Comparison of ENCODE assay signal across 1 fruit fly cellular context in the genomic region with DNA sequence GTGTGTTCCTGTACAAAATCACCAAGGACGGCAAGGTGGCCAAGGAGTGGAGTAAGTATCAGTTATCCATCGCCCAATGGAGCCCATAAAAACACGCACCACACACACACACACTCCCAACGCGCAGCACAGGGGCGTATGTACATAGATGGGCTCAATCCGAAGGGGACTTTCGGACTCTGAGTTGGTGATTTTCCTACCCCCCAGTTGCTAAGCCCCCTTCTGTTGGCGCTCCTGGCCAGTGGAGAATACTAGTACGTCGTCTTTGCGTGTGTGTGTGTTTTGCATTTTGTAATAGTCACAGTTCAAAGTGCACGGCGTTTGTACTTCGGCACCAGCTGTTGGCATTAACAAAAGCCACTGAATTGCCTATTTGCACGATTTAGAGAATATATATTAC.
A peak's percentile ranks its signal among the peaks of the same experiment; 100 is the strongest.
TF ChIP-seq lines count a peak whose summit lies in the region.

No protein-coding gene starts in this region.

TF ChIP-seq in whole organism, embryonic, 481 proteins besides CTCF, POLR2A, EP300 and RAD21 (continued from another document and continues in another):
- peak; percentile 81 for TF ChIP-seq H2.0 (GFP tag; IDR thresholded peaks at IDR 0.05; lab: Robert Waterston, UW)
- TF ChIP-seq gro (GFP tag; optimal IDR thresholded peaks at IDR 0.05; lab: Kevin White, UChicago): no peak
- no peak for TF ChIP-seq Doc2 (GFP tag; IDR thresholded peaks at IDR 0.05; lab: Robert Waterston, UW)
- peak; percentile 64 for TF ChIP-seq CG13624 (GFP tag; optimal IDR thresholded peaks at IDR 0.05; lab: Kevin White, UChicago)
- TF ChIP-seq Nf-YA (GFP tag; IDR thresholded peaks at IDR 0.05; lab: Robert Waterston, UW): peak; percentile 33; the same call in 1 of the 2 replicates
- no peak for TF ChIP-seq CG16813 (GFP tag; IDR thresholded peaks at IDR 0.05; lab: Robert Waterston, UW; ENCODE audit: partially characterized antibody)
- TF ChIP-seq CG12942 (GFP tag; optimal IDR thresholded peaks at IDR 0.05; lab: Kevin White, UChicago): peak; percentile 61
- peak; percentile 34; the same call in 1 of the 2 replicates for TF ChIP-seq rib (GFP tag; IDR thresholded peaks at IDR 0.05; lab: Robert Waterston, UW)
- TF ChIP-seq CG31441 (GFP tag; IDR thresholded peaks at IDR 0.05; lab: Robert Waterston, UW): no peak; the same call in 1 of the 2 replicates
- peak; percentile 91 for TF ChIP-seq vvl (GFP tag; IDR thresholded peaks at IDR 0.05; lab: Robert Waterston, UW)
- no peak for TF ChIP-seq CG17802 (tag; optimal IDR thresholded peaks at IDR 0.05; lab: Kevin White, UChicago)
- TF ChIP-seq ash1 (GFP tag; optimal IDR thresholded peaks at IDR 0.05; lab: Kevin White, UChicago): peak; percentile 78
- TF ChIP-seq NC2β (GFP tag; optimal IDR thresholded peaks at IDR 0.05; lab: Kevin White, UChicago): no peak
- peak; percentile 66 for TF ChIP-seq fu2 (GFP tag; optimal IDR thresholded peaks at IDR 0.05; lab: Kevin White, UChicago)
- TF ChIP-seq fd102C (GFP tag; optimal IDR thresholded peaks at IDR 0.05; lab: Kevin White, UChicago): no peak
- TF ChIP-seq CG10147 (GFP tag; optimal IDR thresholded peaks at IDR 0.05; lab: Kevin White, UChicago): peak; percentile 12
- peak; percentile 60 for TF ChIP-seq CoRest (tag; optimal IDR thresholded peaks at IDR 0.05; lab: Kevin White, UChicago)
- peak; percentile 63 for TF ChIP-seq Atf6 (GFP tag; IDR thresholded peaks at IDR 0.05; lab: Robert Waterston, UW)
- TF ChIP-seq CG12219 (GFP tag; optimal IDR thresholded peaks at IDR 0.05; lab: Kevin White, UChicago): peak; percentile 80
- peak; percentile 91 for TF ChIP-seq row (GFP tag; IDR thresholded peaks at IDR 0.05; lab: Robert Waterston, UW)
- peak; percentile 57; the same call in 1 of the 2 replicates for TF ChIP-seq Taf1 (GFP tag; IDR thresholded peaks at IDR 0.05; lab: Robert Waterston, UW)
- TF ChIP-seq zfh2 (GFP tag; optimal IDR thresholded peaks at IDR 0.05; lab: Kevin White, UChicago): peak; percentile 86
- peak; percentile 92 for TF ChIP-seq Drgx (GFP tag; IDR thresholded peaks at IDR 0.05; lab: Robert Waterston, UW)
- no peak for TF ChIP-seq Lpt (GFP tag; optimal IDR thresholded peaks at IDR 0.05; lab: Kevin White, UChicago)
- TF ChIP-seq ham (GFP tag; IDR thresholded peaks at IDR 0.05; lab: Robert Waterston, UW): no peak
- peak; percentile 82 for TF ChIP-seq ken (GFP tag; IDR thresholded peaks at IDR 0.05; lab: Robert Waterston, UW)
- TF ChIP-seq sc (optimal IDR thresholded peaks at IDR 0.05; lab: Kevin White, UChicago): no peak
- peak; percentile 15 for TF ChIP-seq sc (GFP tag; optimal IDR thresholded peaks at IDR 0.05; lab: Kevin White, UChicago)
- no peak for TF ChIP-seq C15 (GFP tag; IDR thresholded peaks at IDR 0.05; lab: Robert Waterston, UW)
- TF ChIP-seq CG2202 (tag; optimal IDR thresholded peaks at IDR 0.05; lab: Kevin White, UChicago): peak; percentile 15
- peak; percentile 25; the same call in 1 of the 2 replicates for TF ChIP-seq Ravus (GFP tag; IDR thresholded peaks at IDR 0.05; lab: Robert Waterston, UW)
- peak; percentile 89 for TF ChIP-seq Mrtf (GFP tag; IDR thresholded peaks at IDR 0.05; lab: Robert Waterston, UW)
- TF ChIP-seq Ets65A (GFP tag; lab: Kevin White, UChicago): peak; percentile 97
- peak; percentile 59; the same call in 1 of the 2 replicates for TF ChIP-seq esg (GFP tag; conservative IDR thresholded peaks at IDR 0.05; lab: Robert Waterston, UW)
- TF ChIP-seq chif (GFP tag; optimal IDR thresholded peaks at IDR 0.05; lab: Kevin White, UChicago): peak; percentile 67 to 80
- TF ChIP-seq stc (GFP tag; IDR thresholded peaks at IDR 0.05; lab: Robert Waterston, UW): peak; percentile 75
- no peak for TF ChIP-seq CG9437 (GFP tag; optimal IDR thresholded peaks at IDR 0.05; lab: Kevin White, UChicago)
- no peak for TF ChIP-seq Dfd (GFP tag; optimal IDR thresholded peaks at IDR 0.05; lab: Kevin White, UChicago)
- 0 out of 3 replicates have a peak, but pooled peaks have one; percentile 39 for TF ChIP-seq CG2199 (GFP tag; IDR thresholded peaks at IDR 0.05; lab: Robert Waterston, UW)
- peak; percentile 56 for TF ChIP-seq Bteb2 (GFP tag; optimal IDR thresholded peaks at IDR 0.05; lab: Kevin White, UChicago)
- peak; percentile 79 for TF ChIP-seq CG14667 (GFP tag; IDR thresholded peaks at IDR 0.05; lab: Robert Waterston, UW)
- peak; percentile 19 for TF ChIP-seq Sox100B (GFP tag; optimal IDR thresholded peaks at IDR 0.05; lab: Kevin White, UChicago)
- TF ChIP-seq CG5180 (GFP tag; optimal IDR thresholded peaks at IDR 0.05; lab: Kevin White, UChicago): peak; percentile 67
- TF ChIP-seq Dad (GFP tag; optimal IDR thresholded peaks at IDR 0.05; lab: Kevin White, UChicago): peak; percentile 41
- TF ChIP-seq Nf-YC (tag; optimal IDR thresholded peaks at IDR 0.05; lab: Kevin White, UChicago): peak; percentile 63
- TF ChIP-seq mld (GFP tag; IDR thresholded peaks at IDR 0.05; lab: Robert Waterston, UW; ENCODE audit: partially characterized antibody): no peak
- no peak for TF ChIP-seq sim (GFP tag; IDR thresholded peaks at IDR 0.05; lab: Robert Waterston, UW)
- TF ChIP-seq CG18599 (GFP tag; optimal IDR thresholded peaks at IDR 0.05; lab: Kevin White, UChicago): peak; percentile 91
- peak; percentile 63 for TF ChIP-seq CG30431 (GFP tag; optimal IDR thresholded peaks at IDR 0.05; lab: Kevin White, UChicago)
- peak; percentile 70; the same call in 2 of the 3 replicates for TF ChIP-seq CG14050 (GFP tag; IDR thresholded peaks at IDR 0.05; lab: Robert Waterston, UW)
- TF ChIP-seq CG8944 (GFP tag; optimal IDR thresholded peaks at IDR 0.05; lab: Kevin White, UChicago): peak; percentile 85
- peak; percentile 67 for TF ChIP-seq CG5245 (GFP tag; optimal IDR thresholded peaks at IDR 0.05; lab: Kevin White, UChicago)
- TF ChIP-seq Ets97D (GFP tag; optimal IDR thresholded peaks at IDR 0.05; lab: Kevin White, UChicago): no peak
- TF ChIP-seq sima (GFP tag; optimal IDR thresholded peaks at IDR 0.05; lab: Kevin White, UChicago): no peak
- no peak for TF ChIP-seq Dref (GFP tag; IDR thresholded peaks at IDR 0.05; lab: Robert Waterston, UW)
- TF ChIP-seq CG1602 (GFP tag; optimal IDR thresholded peaks at IDR 0.05; lab: Kevin White, UChicago): peak; percentile 58
- peak; percentile 31 for TF ChIP-seq Vsx1 (GFP tag; optimal IDR thresholded peaks at IDR 0.05; lab: Kevin White, UChicago)
- peak; percentile 58 for TF ChIP-seq CG34376 (GFP tag; optimal IDR thresholded peaks at IDR 0.05; lab: Kevin White, UChicago)
- peak; percentile 59 for TF ChIP-seq CG17912 (GFP tag; optimal IDR thresholded peaks at IDR 0.05; lab: Kevin White, UChicago)
- TF ChIP-seq al (GFP tag; IDR thresholded peaks at IDR 0.05; lab: Robert Waterston, UW): peak; percentile 63; the same call in 1 of the 2 replicates
- peak; percentile 75 for TF ChIP-seq MTF-1 (GFP tag; optimal IDR thresholded peaks at IDR 0.05; lab: Kevin White, UChicago; ENCODE audit: borderline replicate concordance)
- peak; percentile 77 for TF ChIP-seq CG2678 (tag; optimal IDR thresholded peaks at IDR 0.05; lab: Kevin White, UChicago)
- peak; percentile 89 for TF ChIP-seq ci (GFP tag; IDR thresholded peaks at IDR 0.05; lab: Robert Waterston, UW)
- TF ChIP-seq yki (optimal IDR thresholded peaks at IDR 0.05; lab: Kevin White, UChicago): no peak
- TF ChIP-seq D19B (GFP tag; optimal IDR thresholded peaks at IDR 0.05; lab: Kevin White, UChicago): peak; percentile 52
- no peak for TF ChIP-seq tna (GFP tag; IDR thresholded peaks at IDR 0.05; lab: Robert Waterston, UW; ENCODE audit: partially characterized antibody)
- TF ChIP-seq CG9932 (GFP tag; IDR thresholded peaks at IDR 0.05; lab: Robert Waterston, UW): peak; percentile 89
- no peak for TF ChIP-seq stwl (tag; optimal IDR thresholded peaks at IDR 0.05; lab: Kevin White, UChicago)
- peak; percentile 55 for TF ChIP-seq CG6683 (GFP tag; optimal IDR thresholded peaks at IDR 0.05; lab: Kevin White, UChicago)
- peak; percentile 85 for TF ChIP-seq Ada2b (GFP tag; IDR thresholded peaks at IDR 0.05; lab: Robert Waterston, UW)
- TF ChIP-seq aop (GFP tag; IDR thresholded peaks at IDR 0.05; lab: Robert Waterston, UW): peak; percentile 47; the same call in 1 of the 2 replicates
- TF ChIP-seq CG14860 (GFP tag; IDR thresholded peaks at IDR 0.05; lab: Robert Waterston, UW; ENCODE audit: partially characterized antibody): no peak
- no peak for TF ChIP-seq NC2α (GFP tag; optimal IDR thresholded peaks at IDR 0.05; lab: Kevin White, UChicago)
- no peak for TF ChIP-seq Hmx (GFP tag; optimal IDR thresholded peaks at IDR 0.05; lab: Kevin White, UChicago)
- peak; percentile 78; the same call in 2 of the 3 replicates for TF ChIP-seq zfh1 (GFP tag; IDR thresholded peaks at IDR 0.05; lab: Robert Waterston, UW)
- peak; percentile 58 for TF ChIP-seq Atf3 (GFP tag; optimal IDR thresholded peaks at IDR 0.05; lab: Kevin White, UChicago)
- peak; percentile 62 for TF ChIP-seq CG18764 (GFP tag; optimal IDR thresholded peaks at IDR 0.05; lab: Kevin White, UChicago)
- peak; percentile 78 for TF ChIP-seq CG7786 (GFP tag; optimal IDR thresholded peaks at IDR 0.05; lab: Kevin White, UChicago)
- TF ChIP-seq Meics (GFP tag; optimal IDR thresholded peaks at IDR 0.05; lab: Kevin White, UChicago): peak; percentile 86
- TF ChIP-seq CG1529 (GFP tag; optimal IDR thresholded peaks at IDR 0.05; lab: Kevin White, UChicago): peak; percentile 37
- TF ChIP-seq sd (tag; optimal IDR thresholded peaks at IDR 0.05; lab: Kevin White, UChicago): no peak
- peak; percentile 46 for TF ChIP-seq dmrt11E (tag; optimal IDR thresholded peaks at IDR 0.05; lab: Kevin White, UChicago)
- TF ChIP-seq CG18476 (GFP tag; optimal IDR thresholded peaks at IDR 0.05; lab: Kevin White, UChicago): peak; percentile 25
- TF ChIP-seq E2f2 (GFP tag; IDR thresholded peaks at IDR 0.05; lab: Robert Waterston, UW): peak; percentile 9
- no peak for TF ChIP-seq trem (tag; optimal IDR thresholded peaks at IDR 0.05; lab: Kevin White, UChicago)
- TF ChIP-seq YL-1 (GFP tag; optimal IDR thresholded peaks at IDR 0.05; lab: Kevin White, UChicago): no peak
- TF ChIP-seq pzg (GFP tag; optimal IDR thresholded peaks at IDR 0.05; lab: Kevin White, UChicago): no peak
- TF ChIP-seq her (GFP tag; optimal IDR thresholded peaks at IDR 0.05; lab: Kevin White, UChicago): peak; percentile 82
- TF ChIP-seq CG1832 (GFP tag; optimal IDR thresholded peaks at IDR 0.05; lab: Kevin White, UChicago): no peak
- peak; percentile 74 for TF ChIP-seq CG11085 (GFP tag; IDR thresholded peaks at IDR 0.05; lab: Robert Waterston, UW)
- TF ChIP-seq CG34422 (GFP tag; IDR thresholded peaks at IDR 0.05; lab: Robert Waterston, UW): peak; percentile 75
- peak; percentile 36 for TF ChIP-seq Jarid2 (GFP tag; optimal IDR thresholded peaks at IDR 0.05; lab: Kevin White, UChicago)
- TF ChIP-seq dati (GFP tag; IDR thresholded peaks at IDR 0.05; lab: Robert Waterston, UW): peak; percentile 65; the same call in 1 of the 2 replicates
- TF ChIP-seq gcm (GFP tag; optimal IDR thresholded peaks at IDR 0.05; lab: Kevin White, UChicago): peak; percentile 47
- TF ChIP-seq luna (GFP tag; optimal IDR thresholded peaks at IDR 0.05; lab: Kevin White, UChicago): no peak
- peak; percentile 51; the same call in 1 of the 2 replicates for TF ChIP-seq CG11696 (GFP tag; IDR thresholded peaks at IDR 0.05; lab: Robert Waterston, UW)
- peak; percentile 77 for TF ChIP-seq CG4328 (GFP tag; optimal IDR thresholded peaks at IDR 0.05; lab: Kevin White, UChicago)
- no peak for TF ChIP-seq CG7271 (tag; optimal IDR thresholded peaks at IDR 0.05; lab: Kevin White, UChicago)
- peak; percentile 58 for TF ChIP-seq Myb (GFP tag; optimal IDR thresholded peaks at IDR 0.05; lab: Kevin White, UChicago)
- no peak for TF ChIP-seq ro (GFP tag; IDR thresholded peaks at IDR 0.05; lab: Robert Waterston, UW)
- TF ChIP-seq CG4730 (GFP tag; IDR thresholded peaks at IDR 0.05; lab: Robert Waterston, UW): peak; percentile 80
- TF ChIP-seq maf-S (GFP tag; optimal IDR thresholded peaks at IDR 0.05; lab: Kevin White, UChicago): peak; percentile 68
- peak in 1 of 3 experiments; percentile 28 for TF ChIP-seq lola (GFP tag; optimal IDR thresholded peaks at IDR 0.05; lab: Kevin White, UChicago)
- TF ChIP-seq CG13775 (GFP tag; optimal IDR thresholded peaks at IDR 0.05; lab: Kevin White, UChicago): no peak
- no peak for TF ChIP-seq CG8478 (optimal IDR thresholded peaks at IDR 0.05; lab: Kevin White, UChicago)
- TF ChIP-seq E2f1 (GFP tag; IDR thresholded peaks at IDR 0.05; lab: Robert Waterston, UW): peak; percentile 63
- TF ChIP-seq CG17186 (GFP tag; optimal IDR thresholded peaks at IDR 0.05; lab: Kevin White, UChicago): peak; percentile 34
- TF ChIP-seq cwo (GFP tag; optimal IDR thresholded peaks at IDR 0.05; lab: Kevin White, UChicago): peak; percentile 71
- peak; percentile 87 for TF ChIP-seq CG1603 (tag; optimal IDR thresholded peaks at IDR 0.05; lab: Kevin White, UChicago)
- TF ChIP-seq Abd-B (GFP tag; optimal IDR thresholded peaks at IDR 0.05; lab: Kevin White, UChicago): peak; percentile 22
- TF ChIP-seq Hr78 (GFP tag; optimal IDR thresholded peaks at IDR 0.05; lab: Kevin White, UChicago): peak in 1 of 2 experiments; percentile 94
- no peak for TF ChIP-seq Sry-β (GFP tag; optimal IDR thresholded peaks at IDR 0.05; lab: Kevin White, UChicago)
- no peak for TF ChIP-seq psq (GFP tag; optimal IDR thresholded peaks at IDR 0.05; lab: Kevin White, UChicago)
- TF ChIP-seq hth (optimal IDR thresholded peaks at IDR 0.05; lab: Kevin White, UChicago): no peak
- peak; percentile 1 for TF ChIP-seq gsb-n (tag; optimal IDR thresholded peaks at IDR 0.05; lab: Kevin White, UChicago)
- peak; percentile 80 for TF ChIP-seq ATbp (GFP tag; optimal IDR thresholded peaks at IDR 0.05; lab: Kevin White, UChicago)
- TF ChIP-seq Mes4 (GFP tag; optimal IDR thresholded peaks at IDR 0.05; lab: Kevin White, UChicago): peak; percentile 58
- peak; percentile 59 for TF ChIP-seq oc (tag; optimal IDR thresholded peaks at IDR 0.05; lab: Kevin White, UChicago)
- no peak for TF ChIP-seq pita (GFP tag; optimal IDR thresholded peaks at IDR 0.05; lab: Kevin White, UChicago)
- peak; percentile 55; the same call in 1 of the 2 replicates for TF ChIP-seq sens-2 (GFP tag; IDR thresholded peaks at IDR 0.05; lab: Robert Waterston, UW)
- TF ChIP-seq tll (GFP tag; optimal IDR thresholded peaks at IDR 0.05; lab: Kevin White, UChicago): no peak
- TF ChIP-seq ranshi (GFP tag; IDR thresholded peaks at IDR 0.05; lab: Robert Waterston, UW): peak; percentile 79
- no peak for TF ChIP-seq CG31388 (GFP tag; optimal IDR thresholded peaks at IDR 0.05; lab: Kevin White, UChicago)
- peak; percentile 38 for TF ChIP-seq NK7.1 (GFP tag; optimal IDR thresholded peaks at IDR 0.05; lab: Kevin White, UChicago)
- TF ChIP-seq H15 (GFP tag; IDR thresholded peaks at IDR 0.05; lab: Robert Waterston, UW): peak; percentile 83
- TF ChIP-seq trh (GFP tag; optimal IDR thresholded peaks at IDR 0.05; lab: Kevin White, UChicago): no peak
- no peak for TF ChIP-seq lbe (GFP tag; optimal IDR thresholded peaks at IDR 0.05; lab: Kevin White, UChicago)
